Fruit fly (Drosophila melanogaster) whole organism, prepupa: ENCODE data around the gene Flacc.

Experiments
- CG10631 ChIP-seq: fragments of 200-800 bp; sonication (Bioruptor generic); optimal IDR thresholded peaks from 2 replicates; lab custom pipeline; 2016; ENCODE audit warnings: missing biosample characterization, missing genetic modification characterization
- CG10669 ChIP-seq: fragments of 200-800 bp; sonication (Bioruptor generic); optimal IDR thresholded peaks from 3 replicates; lab custom pipeline; 2018; ENCODE audit warnings: missing biosample characterization, mild to moderate bottlenecking, missing genetic modification characterization, moderate library complexity
- CG11762 ChIP-seq: fragments of 200-800 bp; sonication (Bioruptor generic); optimal IDR thresholded peaks from 3 replicates; lab custom pipeline; 2016; ENCODE audit warnings: missing biosample characterization, missing genetic modification characterization; ENCODE audit not compliant: insufficient read depth
- CG15336 ChIP-seq: fragments of 200-800 bp; sonication (Bioruptor generic); IDR thresholded peaks from 2 replicates; pipeline ENCODE4 v1.3.6; 2022; ENCODE audit warnings: missing biosample characterization, missing genetic modification characterization
- CG1621 ChIP-seq: fragments of 200-800 bp; sonication (Bioruptor generic); optimal IDR thresholded peaks from 3 replicates; lab custom pipeline; 2018; ENCODE audit warnings: missing biosample characterization, mild to moderate bottlenecking, missing genetic modification characterization
- CG16779 ChIP-seq: fragments of 200-800 bp; sonication (Bioruptor generic); optimal IDR thresholded peaks from 3 replicates; lab custom pipeline; 2017; ENCODE audit warnings: missing biosample characterization, mild to moderate bottlenecking, missing genetic modification characterization
- CG32006 ChIP-seq: fragments of 200-800 bp; sonication (Bioruptor generic); optimal IDR thresholded peaks from 3 replicates; lab custom pipeline; 2017; ENCODE audit warnings: missing biosample characterization, mild to moderate bottlenecking, missing genetic modification characterization
- CG3919 ChIP-seq: fragments of 200-800 bp; sonication (Bioruptor generic); optimal IDR thresholded peaks from 3 replicates; lab custom pipeline; 2016; ENCODE audit warnings: missing biosample characterization, missing genetic modification characterization
- CG6808 ChIP-seq: fragments of 200-800 bp; sonication (Bioruptor generic); optimal IDR thresholded peaks from 3 replicates; lab custom pipeline; 2017; ENCODE audit warnings: missing biosample characterization, missing genetic modification characterization, mild to moderate bottlenecking, moderate library complexity, missing genetic modification reagents
- CG6854 ChIP-seq: fragments of 200-800 bp; sonication (Bioruptor generic); optimal IDR thresholded peaks from 2 replicates; lab custom pipeline; 2017; ENCODE audit warnings: missing biosample characterization, mild to moderate bottlenecking, missing genetic modification characterization
- CG7368 ChIP-seq: fragments of 200-800 bp; sonication (Bioruptor generic); optimal IDR thresholded peaks from 3 replicates; lab custom pipeline; 2016; ENCODE audit warnings: missing biosample characterization, missing genetic modification characterization
- CG8119 ChIP-seq: fragments of 200-800 bp; sonication (Bioruptor generic); IDR thresholded peaks from 3 replicates; pipeline ENCODE4 v1.3.6; 2022; ENCODE audit warnings: missing biosample characterization, missing genetic modification characterization
- CG8319 ChIP-seq: fragments of 200-800 bp; sonication (Bioruptor generic); optimal IDR thresholded peaks from 3 replicates; lab custom pipeline; 2016; ENCODE audit warnings: missing biosample characterization, missing genetic modification characterization
- CG8632 ChIP-seq: fragments of 200-800 bp; sonication (Bioruptor generic); optimal IDR thresholded peaks from 3 replicates; lab custom pipeline; 2016; ENCODE audit warnings: missing biosample characterization, missing genetic modification characterization
- Eip75B ChIP-seq: fragments of 200-800 bp; sonication (Bioruptor generic); optimal IDR thresholded peaks from 3 replicates; lab custom pipeline; 2016; ENCODE audit warnings: missing biosample characterization, missing genetic modification characterization
- Eip78C ChIP-seq: fragments of 200-800 bp; sonication (Bioruptor generic); peaks from one replicate; lab custom pipeline; 2016; ENCODE audit warnings: missing biosample characterization, missing genetic modification characterization
- Ets21C ChIP-seq: fragments of 200-800 bp; sonication (Bioruptor generic); optimal IDR thresholded peaks from 3 replicates; lab custom pipeline; 2016; ENCODE audit warnings: missing biosample characterization, missing genetic modification characterization
- Ets96B ChIP-seq: fragments of 200-800 bp; optimal IDR thresholded peaks from 2 replicates; lab custom pipeline; 2019; ENCODE audit warnings: missing biosample characterization, mild to moderate bottlenecking, missing genetic modification characterization, moderate library complexity
- Hr38 ChIP-seq: sonication (Bioruptor generic); optimal IDR thresholded peaks from 2 replicates; lab custom pipeline; 2016; ENCODE audit warnings: missing biosample characterization, missing genetic modification characterization
- Hr39 ChIP-seq: fragments of 200-800 bp; sonication (Bioruptor generic); optimal IDR thresholded peaks from 2 replicates; lab custom pipeline; 2016; ENCODE audit warnings: missing biosample characterization, missing genetic modification characterization
- Hr4 ChIP-seq: fragments of 200-800 bp; sonication (Bioruptor generic); optimal IDR thresholded peaks from 3 replicates; lab custom pipeline; 2016; ENCODE audit warnings: missing biosample characterization, missing genetic modification characterization
- Lpt ChIP-seq: fragments of 200-800 bp; sonication (Bioruptor generic); optimal IDR thresholded peaks from 3 replicates; lab custom pipeline; 2016; ENCODE audit warnings: missing biosample characterization, missing genetic modification characterization
- Met ChIP-seq: fragments of 200-800 bp; sonication (Bioruptor generic); optimal IDR thresholded peaks from 3 replicates; lab custom pipeline; 2016; ENCODE audit warnings: missing biosample characterization, missing genetic modification characterization
- Smox ChIP-seq: fragments of 200-800 bp; sonication (Bioruptor generic); optimal IDR thresholded peaks from 3 replicates; lab custom pipeline; 2016; ENCODE audit warnings: missing biosample characterization, missing genetic modification characterization
- Sox102F ChIP-seq: fragments of 200-800 bp; sonication (Bioruptor generic); optimal IDR thresholded peaks from 2 replicates; lab custom pipeline; 2016; ENCODE audit warnings: missing biosample characterization, mild to moderate bottlenecking, missing genetic modification characterization
- Sox14 ChIP-seq: fragments of 200-800 bp; sonication (Bioruptor generic); optimal IDR thresholded peaks from 3 replicates; lab custom pipeline; 2016; ENCODE audit warnings: missing biosample characterization, missing genetic modification characterization
- achi ChIP-seq: fragments of 200-800 bp; sonication (Bioruptor generic); optimal IDR thresholded peaks from 3 replicates; lab custom pipeline; 2016; ENCODE audit warnings: missing biosample characterization, missing genetic modification characterization
- acj6 ChIP-seq: fragments of 200-800 bp; sonication (Bioruptor generic); optimal IDR thresholded peaks from 3 replicates; lab custom pipeline; 2016; ENCODE audit warnings: missing biosample characterization, missing genetic modification characterization
- cyc ChIP-seq: fragments of 200-800 bp; sonication (Bioruptor generic); optimal IDR thresholded peaks from 3 replicates; lab custom pipeline; 2016; ENCODE audit warnings: missing biosample characterization, missing genetic modification characterization
- dac ChIP-seq: fragments of 200-800 bp; sonication (Bioruptor generic); optimal IDR thresholded peaks from 2 replicates; lab custom pipeline; 2017; ENCODE audit warnings: missing biosample characterization, mild to moderate bottlenecking, missing genetic modification characterization
- dsx ChIP-seq: fragments of 200-800 bp; optimal IDR thresholded peaks from 3 replicates; lab custom pipeline; 2019; ENCODE audit warnings: missing biosample characterization, mild to moderate bottlenecking, missing genetic modification characterization, moderate library complexity; ENCODE audit not compliant: poor library complexity, severe bottlenecking
- eg ChIP-seq: fragments of 200-800 bp; sonication (Bioruptor generic); IDR thresholded peaks from 3 replicates; pipeline ENCODE4 v1.3.6; 2022; ENCODE audit warnings: missing biosample characterization, missing genetic modification characterization
- fd59A ChIP-seq: fragments of 200-800 bp; sonication (Bioruptor generic); optimal IDR thresholded peaks from 2 replicates; lab custom pipeline; 2017; ENCODE audit warnings: missing biosample characterization, mild to moderate bottlenecking, missing genetic modification characterization, missing genetic modification reagents
- fd85E ChIP-seq: fragments of 200-800 bp; sonication (Bioruptor generic); optimal IDR thresholded peaks from 3 replicates; lab custom pipeline; 2016; ENCODE audit warnings: missing biosample characterization, missing genetic modification characterization
- net ChIP-seq: fragments of 200-800 bp; sonication (Bioruptor generic); optimal IDR thresholded peaks from 3 replicates; lab custom pipeline; 2016; ENCODE audit warnings: missing biosample characterization, missing genetic modification characterization
- pdm3 ChIP-seq: fragments of 200-800 bp; sonication (Bioruptor generic); optimal IDR thresholded peaks from 3 replicates; lab custom pipeline; 2016; ENCODE audit warnings: missing biosample characterization, missing genetic modification characterization
- salr ChIP-seq, 2 experiments: fragments of 200-800 bp; sonication (Bioruptor generic); optimal IDR thresholded peaks; 3 replicates each; lab custom pipeline; 2016 to 2018; ENCODE audit warnings: missing biosample characterization in 2 of 2, missing genetic modification characterization in 2 of 2, mild to moderate bottlenecking in 1 of 2
- spab ChIP-seq: fragments of 200-800 bp; sonication (Bioruptor generic); optimal IDR thresholded peaks from 2 replicates; lab custom pipeline; 2017; ENCODE audit warnings: missing biosample characterization, mild to moderate bottlenecking, missing genetic modification characterization, missing genetic modification reagents
- ss ChIP-seq, 2 experiments: fragments of 200-800 bp; sonication (Bioruptor generic); optimal IDR thresholded peaks; 2 replicates in 1 of 2; 3 replicates in 1 of 2; lab custom pipeline; 2017 to 2018; ENCODE audit warnings: mild to moderate bottlenecking in 2 of 2, missing biosample characterization in 2 of 2, missing genetic modification characterization in 2 of 2, moderate library complexity in 1 of 2
- topi ChIP-seq: fragments of 200-800 bp; sonication (Bioruptor generic); optimal IDR thresholded peaks from 3 replicates; lab custom pipeline; 2016; ENCODE audit warnings: missing biosample characterization, missing genetic modification characterization

The Flacc gene

DNA sequence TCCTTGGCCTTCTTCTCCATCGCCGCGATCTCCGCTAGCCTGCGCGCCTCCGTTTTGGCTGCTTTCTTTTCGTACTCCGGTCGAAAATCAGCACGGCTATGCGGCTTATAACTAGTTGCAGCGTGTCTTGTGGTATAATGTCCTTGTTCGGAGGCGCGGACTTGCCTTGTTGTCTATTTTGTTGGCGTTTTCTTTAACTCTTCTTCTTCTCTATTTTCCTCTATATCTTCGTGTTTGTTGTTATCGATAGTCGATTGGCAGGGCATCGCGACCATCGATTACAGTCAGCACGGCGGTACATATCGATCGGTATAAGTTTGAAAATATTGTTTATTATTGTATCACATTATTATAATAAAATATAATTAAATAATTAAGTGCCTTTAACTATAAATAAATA lies at the start of gene Flacc:
Gene Flacc (minus strand): TSS at position 204 of the 400 bp plus-strand sequence.
- TF ChIP-seq CG8119 (GFP tag; lab: Robert Waterston, UW) (no peak), Eip78C (peak; percentile 54), CG32006 (GFP tag; lab: Kevin White, UChicago) (no peak), dsx (GFP tag; lab: Kevin White, UChicago) (peak; percentile 22), CG7368 (GFP tag; lab: Kevin White, UChicago) (no peak), Sox14 (GFP tag; lab: Kevin White, UChicago) (no peak)

DNA sequence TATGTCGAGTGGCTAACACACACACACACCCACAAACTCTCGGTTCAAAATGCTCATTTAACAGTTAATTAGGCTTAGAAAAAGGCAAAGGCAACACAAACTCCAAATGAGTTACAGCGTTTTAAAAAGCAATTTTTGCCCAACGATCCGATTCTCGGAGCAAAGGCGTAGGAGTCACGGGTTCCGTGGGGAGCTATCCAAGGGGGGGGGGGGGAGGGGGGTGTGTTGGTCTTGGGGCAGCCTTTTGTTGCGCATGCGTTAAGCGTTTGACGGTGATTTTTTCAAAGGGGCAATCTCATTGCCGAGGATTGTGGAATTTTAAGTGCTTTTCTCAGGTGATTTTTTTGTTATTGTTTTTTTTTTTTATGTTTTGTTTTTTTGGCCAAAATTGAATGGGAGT lies 49.2 kb upstream of the Flacc start:
- TF ChIP-seq achi (no peak), Eip75B (GFP tag; lab: Kevin White, UChicago) (no peak), Hr39 (no peak)
- TF ChIP-seq, all 60 proteins: peak for 0

DNA sequence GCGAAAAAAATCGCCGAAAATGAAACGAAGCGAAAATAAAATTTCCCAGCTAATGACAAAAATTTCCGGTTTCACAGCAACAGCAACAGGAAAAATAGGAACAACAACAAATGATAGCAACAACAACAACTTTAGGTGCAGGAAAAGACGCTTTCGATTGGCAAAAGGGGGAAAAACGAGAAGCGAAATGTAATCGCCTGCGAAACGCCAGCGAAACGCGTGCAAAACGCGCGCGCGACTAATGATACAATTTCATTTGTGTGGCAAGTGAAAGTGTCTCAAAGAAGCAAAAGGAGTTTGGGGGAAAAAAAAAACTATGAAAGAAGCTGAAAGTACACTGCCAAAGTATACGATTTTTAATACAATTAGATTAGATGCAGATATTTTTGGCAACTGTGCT lies 48.5 kb upstream of the Flacc start:
- no peak for TF ChIP-seq net (GFP tag; lab: Kevin White, UChicago)
- TF ChIP-seq CG1621 (tag; lab: Kevin White, UChicago) = no peak
- TF ChIP-seq Hr38 (GFP tag; lab: Kevin White, UChicago) = no peak
- TF ChIP-seq CG32006 (GFP tag; lab: Kevin White, UChicago) = no peak
- no peak for TF ChIP-seq Sox14 (GFP tag; lab: Kevin White, UChicago)
- TF ChIP-seq Ets21C (GFP tag; lab: Kevin White, UChicago) = no peak
- TF ChIP-seq CG8632 (GFP tag; lab: Kevin White, UChicago) = no peak
- no peak for TF ChIP-seq topi (GFP tag; lab: Kevin White, UChicago)
- TF ChIP-seq CG6808 (GFP tag; lab: Kevin White, UChicago) = no peak
- no peak for TF ChIP-seq Eip78C
- TF ChIP-seq Lpt = no peak
- no peak for TF ChIP-seq dac
- no peak for TF ChIP-seq fd59A (GFP tag; lab: Kevin White, UChicago)
- TF ChIP-seq Met = no peak
- no peak for TF ChIP-seq pdm3 (GFP tag; lab: Kevin White, UChicago)

DNA sequence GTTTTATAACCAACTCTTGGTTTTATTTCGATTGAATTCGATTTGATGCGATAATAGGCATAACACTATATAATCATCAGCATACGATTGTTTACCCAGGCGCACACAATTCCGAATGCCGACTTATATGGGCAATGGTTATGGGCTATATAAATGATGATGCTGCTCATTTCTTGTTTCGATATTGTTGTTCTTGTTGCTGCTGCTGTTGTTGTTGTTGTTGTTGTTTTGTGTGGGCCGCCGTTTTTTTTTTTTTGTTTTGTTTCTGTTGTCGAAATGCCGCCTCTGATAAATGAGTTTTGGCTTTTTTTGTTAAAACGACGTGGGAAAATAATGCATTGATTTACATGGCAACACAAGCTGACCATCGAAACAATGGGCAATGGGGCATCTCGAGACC lies 46.0 kb upstream of the Flacc start:
- TF ChIP-seq achi (no peak), salr (GFP tag; optimal IDR thresholded peaks at IDR 0.05; lab: Kevin White, UChicago) (no peak), CG10631 (GFP tag; lab: Kevin White, UChicago) (no peak), CG8632 (GFP tag; lab: Kevin White, UChicago) (no peak), Smox (GFP tag; lab: Kevin White, UChicago) (no peak), CG16779 (no peak), topi (GFP tag; lab: Kevin White, UChicago) (no peak), Sox102F (GFP tag; lab: Kevin White, UChicago) (no peak), Ets96B (tag; lab: Kevin White, UChicago) (no peak), CG8119 (GFP tag; lab: Robert Waterston, UW) (no peak), Hr38 (GFP tag; lab: Kevin White, UChicago) (no peak), pdm3 (GFP tag; lab: Kevin White, UChicago) (no peak), CG3919 (GFP tag; lab: Kevin White, UChicago) (no peak), cyc (GFP tag; lab: Kevin White, UChicago) (no peak), fd85E (GFP tag; lab: Kevin White, UChicago) (no peak), CG8319 (GFP tag; lab: Kevin White, UChicago) (no peak)

DNA sequence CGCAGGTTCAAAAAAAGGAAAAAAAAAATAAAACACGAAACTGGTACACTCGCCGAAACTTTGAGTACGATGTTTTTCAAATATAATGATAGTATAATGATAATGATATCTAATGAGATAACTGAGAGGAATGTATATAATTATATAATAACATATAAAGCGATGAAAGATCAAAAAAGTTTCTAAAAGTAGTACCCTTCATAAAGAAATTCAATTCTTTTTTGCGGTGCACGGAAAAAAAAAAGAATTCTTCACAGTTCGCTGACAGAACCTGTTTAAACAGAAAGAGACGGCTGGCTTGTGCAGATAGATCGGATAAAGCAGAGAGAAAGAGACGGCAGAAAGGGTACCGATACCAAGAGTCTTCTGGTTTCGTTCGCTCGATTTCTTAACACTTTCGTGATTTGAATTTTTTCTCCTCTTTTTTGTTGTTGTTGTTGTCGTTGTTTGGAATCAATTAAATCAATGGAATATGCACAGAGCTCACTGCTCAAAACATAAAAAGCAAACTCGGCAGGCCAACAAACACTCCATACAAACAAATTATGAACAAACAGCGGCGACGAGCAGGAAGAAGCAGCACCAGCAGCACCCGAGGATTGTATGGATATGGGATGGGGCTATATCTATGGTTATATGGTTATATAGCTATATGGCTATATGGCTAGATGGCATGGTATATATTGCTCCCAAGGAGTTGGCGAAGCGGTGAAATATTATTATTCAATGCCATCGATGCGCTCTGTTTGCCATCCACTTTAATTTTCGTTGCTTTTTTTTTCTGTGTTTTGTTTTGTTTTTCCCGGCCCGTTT lies 44.9 kb upstream of the Flacc start:
- TF ChIP-seq Eip78C (peak; percentile 97), dac (no peak), CG7368 (GFP tag; lab: Kevin White, UChicago) (peak; percentile 54), CG8119 (GFP tag; lab: Robert Waterston, UW) (peak; percentile 87), CG11762 (peak; percentile 55), CG15336 (GFP tag; lab: Robert Waterston, UW) (peak; percentile 75), CG6854 (GFP tag; lab: Kevin White, UChicago) (peak; percentile 0), Hr4 (GFP tag; lab: Kevin White, UChicago) (peak; percentile 7), acj6 (peak; percentile 78), CG10669 (GFP tag; lab: Kevin White, UChicago) (peak; percentile 84), dsx (GFP tag; lab: Kevin White, UChicago) (peak; percentile 91), spab (GFP tag; lab: Kevin White, UChicago) (peak; percentile 84), eg (0 out of 3 replicates have a peak, but pooled peaks have one; percentile 28), Smox (GFP tag; lab: Kevin White, UChicago) (peak; percentile 74), Ets21C (GFP tag; lab: Kevin White, UChicago) (peak; percentile 20), ss (GFP tag; optimal IDR thresholded peaks at IDR 0.05; lab: Kevin White, UChicago) (peak; percentile 93 to 98), Hr39 (peak; percentile 8), net (GFP tag; lab: Kevin White, UChicago) (peak; percentile 82)
